Worm (Caenorhabditis elegans): ENCODE results near the gene Y17G9A.3.

The Y17G9A.3 gene

ce11 chrIV:4870546-4870945 is 12.1 kb upstream of the Y17G9A.3 start, which contains the start of gene str-175:
Gene str-175 (minus strand): TSS chrIV:4870646.
- no peak for TF ChIP-seq klf-2 (GFP tag; conservative IDR thresholded peaks at IDR 0.05)
- TF ChIP-seq cog-1 (tag; optimal IDR thresholded peaks at IDR 0.05) = no peak
- no peak for TF ChIP-seq ref-1 (GFP tag; conservative IDR thresholded peaks at IDR 0.05)
- TF ChIP-seq tab-1 (GFP tag; IDR thresholded peaks at IDR 0.05) = no peak
- no peak for TF ChIP-seq ztf-29 (GFP tag; IDR thresholded peaks at IDR 0.05)
- TF ChIP-seq T22C8.4 (GFP tag; IDR thresholded peaks at IDR 0.05) = no peak
- no peak for TF ChIP-seq flt-1 (GFP tag; IDR thresholded peaks at IDR 0.05)
- TF ChIP-seq ztf-23 (GFP tag; IDR thresholded peaks at IDR 0.05) = no peak
- TF ChIP-seq med-1 (GFP tag; optimal IDR thresholded peaks at IDR 0.05; ENCODE audit: insufficient read depth) = no peak

- TF ChIP-seq klf-2 (GFP tag; conservative IDR thresholded peaks at IDR 0.05) (no peak), ref-1 (GFP tag; conservative IDR thresholded peaks at IDR 0.05) (no peak), cog-1 (tag; optimal IDR thresholded peaks at IDR 0.05) (no peak), tab-1 (GFP tag; IDR thresholded peaks at IDR 0.05) (no peak), T22C8.4 (GFP tag; IDR thresholded peaks at IDR 0.05) (no peak), ztf-23 (GFP tag; IDR thresholded peaks at IDR 0.05) (no peak), flt-1 (GFP tag; IDR thresholded peaks at IDR 0.05) (no peak), med-1 (GFP tag; optimal IDR thresholded peaks at IDR 0.05; ENCODE audit: insufficient read depth) (no peak), ztf-29 (GFP tag; IDR thresholded peaks at IDR 0.05) (no peak)
Measured at ce11 chrIV:4867610-4868009, 9.1 kb upstream of the Y17G9A.3 start, which contains the start of gene str-172. Gene str-172 (minus strand): TSS chrIV:4867710.

- TF ChIP-seq flt-1 (GFP tag; IDR thresholded peaks at IDR 0.05) (no peak), cog-1 (tag; optimal IDR thresholded peaks at IDR 0.05) (no peak), med-1 (GFP tag; optimal IDR thresholded peaks at IDR 0.05; ENCODE audit: insufficient read depth) (no peak), klf-2 (GFP tag; conservative IDR thresholded peaks at IDR 0.05) (no peak), tab-1 (GFP tag; IDR thresholded peaks at IDR 0.05) (no peak), ztf-23 (GFP tag; IDR thresholded peaks at IDR 0.05) (no peak), ref-1 (GFP tag; conservative IDR thresholded peaks at IDR 0.05) (no peak), T22C8.4 (GFP tag; IDR thresholded peaks at IDR 0.05) (no peak), ztf-29 (GFP tag; IDR thresholded peaks at IDR 0.05) (no peak)
Measured at ce11 chrIV:4866599-4866998, 8.1 kb upstream of the Y17G9A.3 start.

ce11 chrIV:4864524-4864923 is 6.1 kb upstream of the Y17G9A.3 start:
- no peak for TF ChIP-seq ref-1 (GFP tag; conservative IDR thresholded peaks at IDR 0.05)
- 0 out of 2 replicates have a peak, but pooled peaks have one; percentile 22 for TF ChIP-seq flt-1 (GFP tag; IDR thresholded peaks at IDR 0.05)

ce11 chrIV:4861449-4861848 is 3.0 kb upstream of the Y17G9A.3 start, which contains the start of the genes Y17G9A.4 and str-173:
Gene Y17G9A.4 (minus strand): TSS chrIV:4861549.
Gene str-173 (plus strand): TSS chrIV:4861773.
- TF ChIP-seq ztf-23 (GFP tag; IDR thresholded peaks at IDR 0.05) (no peak), med-1 (GFP tag; optimal IDR thresholded peaks at IDR 0.05; ENCODE audit: insufficient read depth) (no peak), ztf-29 (GFP tag; IDR thresholded peaks at IDR 0.05) (no peak), flt-1 (GFP tag; IDR thresholded peaks at IDR 0.05) (no peak), tab-1 (GFP tag; IDR thresholded peaks at IDR 0.05) (no peak), klf-2 (GFP tag; conservative IDR thresholded peaks at IDR 0.05) (no peak), ref-1 (GFP tag; conservative IDR thresholded peaks at IDR 0.05) (no peak), cog-1 (tag; optimal IDR thresholded peaks at IDR 0.05) (no peak), T22C8.4 (GFP tag; IDR thresholded peaks at IDR 0.05) (no peak)

- TF ChIP-seq tab-1 (GFP tag; IDR thresholded peaks at IDR 0.05) = no peak
Measured at ce11 chrIV:4856195-4856594, 2.3 kb downstream of the Y17G9A.3 start, which contains the start of gene Y17G9A.2. Gene Y17G9A.2 (minus strand): TSS chrIV:4856295.

- no peak for TF ChIP-seq ztf-23 (GFP tag; IDR thresholded peaks at IDR 0.05)
- no peak for TF ChIP-seq klf-2 (GFP tag; conservative IDR thresholded peaks at IDR 0.05)
- TF ChIP-seq flt-1 (GFP tag; IDR thresholded peaks at IDR 0.05) = no peak
- TF ChIP-seq cog-1 (tag; optimal IDR thresholded peaks at IDR 0.05) = no peak
Measured at ce11 chrIV:4846793-4847192, 11.7 kb downstream of the Y17G9A.3 start, which contains the start of gene tat-2. Gene tat-2 (minus strand): TSS chrIV:4846893.

- TF ChIP-seq tab-1 (GFP tag; IDR thresholded peaks at IDR 0.05) (no peak), med-1 (GFP tag; optimal IDR thresholded peaks at IDR 0.05; ENCODE audit: insufficient read depth) (no peak), flt-1 (GFP tag; IDR thresholded peaks at IDR 0.05) (no peak), ref-1 (GFP tag; conservative IDR thresholded peaks at IDR 0.05) (no peak), cog-1 (tag; optimal IDR thresholded peaks at IDR 0.05) (no peak), ztf-29 (GFP tag; IDR thresholded peaks at IDR 0.05) (no peak), T22C8.4 (GFP tag; IDR thresholded peaks at IDR 0.05) (no peak)
Measured at ce11 chrIV:4842030-4842429, 16.4 kb downstream of the Y17G9A.3 start.

- TF ChIP-seq cog-1 (tag; optimal IDR thresholded peaks at IDR 0.05) (no peak), ztf-23 (GFP tag; IDR thresholded peaks at IDR 0.05) (no peak), med-1 (GFP tag; optimal IDR thresholded peaks at IDR 0.05; ENCODE audit: insufficient read depth) (no peak), ref-1 (GFP tag; conservative IDR thresholded peaks at IDR 0.05) (no peak), T22C8.4 (GFP tag; IDR thresholded peaks at IDR 0.05) (no peak)
Measured at ce11 chrIV:4829641-4830040, 28.8 kb downstream of the Y17G9A.3 start.

- TF ChIP-seq ref-1 (GFP tag; conservative IDR thresholded peaks at IDR 0.05) (no peak), ztf-29 (GFP tag; IDR thresholded peaks at IDR 0.05) (no peak), tab-1 (GFP tag; IDR thresholded peaks at IDR 0.05) (no peak), ztf-23 (GFP tag; IDR thresholded peaks at IDR 0.05) (no peak), cog-1 (tag; optimal IDR thresholded peaks at IDR 0.05) (no peak)
Measured at ce11 chrIV:4827219-4827618, 31.3 kb downstream of the Y17G9A.3 start, which contains the start of gene mpz-4. Gene mpz-4 (minus strand): TSS chrIV:4827319.

- TF ChIP-seq klf-2 (GFP tag; conservative IDR thresholded peaks at IDR 0.05) (no peak), ref-1 (GFP tag; conservative IDR thresholded peaks at IDR 0.05) (no peak), flt-1 (GFP tag; IDR thresholded peaks at IDR 0.05) (no peak), tab-1 (GFP tag; IDR thresholded peaks at IDR 0.05) (no peak), ztf-23 (GFP tag; IDR thresholded peaks at IDR 0.05) (no peak), ztf-29 (GFP tag; IDR thresholded peaks at IDR 0.05) (no peak), cog-1 (tag; optimal IDR thresholded peaks at IDR 0.05) (no peak)
Measured at ce11 chrIV:4821843-4822242, 36.6 kb downstream of the Y17G9A.3 start.

Data from whole organism, midembryonic.